Fruit fly (Drosophila melanogaster): Measurements from ENCODE around the gene wts.

dm6 chr3R:30780451-30780850 lies 26.0 kb downstream of the wts start:
- TF ChIP-seq lmd (GFP tag; IDR thresholded peaks at IDR 0.05) (no peak), CG15011 (GFP tag; optimal IDR thresholded peaks at IDR 0.05) (no peak), Dfd (GFP tag; optimal IDR thresholded peaks at IDR 0.05) (no peak), Chrac-16 (GFP tag; optimal IDR thresholded peaks at IDR 0.05) (no peak), inv (GFP tag; IDR thresholded peaks at IDR 0.05; ENCODE audit: partially characterized antibody) (no peak), CG17328 (GFP tag; IDR thresholded peaks at IDR 0.05) (no peak)

Data from whole organism, embryonic.